2 fruit fly cellular contexts compared by ENCODE assay signal in the genomic region with DNA sequence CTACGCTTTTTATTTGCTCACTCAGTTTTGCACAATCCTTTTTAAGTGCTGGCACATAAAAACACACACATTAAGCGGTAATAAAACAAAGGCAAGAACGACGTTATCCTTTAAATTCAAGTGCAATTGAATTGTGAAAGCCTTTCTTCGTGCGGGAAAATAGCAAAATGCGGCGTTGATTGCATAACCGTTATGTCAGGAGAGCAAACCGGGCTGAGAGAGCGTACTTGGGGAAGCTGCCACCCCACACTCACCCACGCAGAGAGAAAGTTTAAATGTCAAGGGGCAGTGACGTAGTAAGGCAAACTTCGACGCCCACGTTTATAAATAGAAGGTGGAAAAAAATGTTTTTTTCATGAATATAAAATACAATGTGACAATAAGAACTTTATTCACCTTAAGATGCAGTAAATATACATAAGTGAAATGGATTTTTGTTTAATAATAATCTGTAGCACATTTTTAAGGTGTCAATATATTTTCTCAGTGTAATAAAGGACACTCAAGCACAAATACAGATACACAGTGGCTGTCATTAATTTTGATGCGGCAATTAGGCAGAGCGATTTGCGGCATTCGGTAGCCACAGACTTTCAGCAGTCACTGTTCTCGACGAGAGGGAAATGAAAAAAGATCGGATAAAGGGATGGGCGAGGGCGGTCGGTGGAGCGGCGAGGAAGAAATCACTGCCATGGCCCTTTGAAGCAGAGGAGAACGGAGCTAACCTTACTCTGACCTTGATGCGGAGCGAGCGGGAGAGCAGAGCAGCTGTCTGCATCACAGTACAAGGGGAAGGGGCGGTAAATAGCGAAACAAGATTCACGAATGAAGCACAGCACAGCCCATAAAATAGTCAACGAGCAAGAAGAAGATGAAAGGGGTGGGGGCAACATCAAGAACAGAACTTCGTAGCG.
A peak's percentile ranks its signal among the peaks of the same experiment; 100 is the strongest.
TF ChIP-seq lines count a peak whose summit lies in the region.

No protein-coding gene starts in this region.

TF ChIP-seq in whole organism, embryonic, 481 proteins besides CTCF, POLR2A, EP300 and RAD21 (continued from another document and continues in another):
- TF ChIP-seq TFAM (GFP tag; optimal IDR thresholded peaks at IDR 0.05; lab: Kevin White, UChicago) (no peak), Fer3 (tag; optimal IDR thresholded peaks at IDR 0.05; lab: Kevin White, UChicago) (peak; percentile 46), CG12071 (GFP tag; optimal IDR thresholded peaks at IDR 0.05; lab: Kevin White, UChicago) (no peak), pum (GFP tag; optimal IDR thresholded peaks at IDR 0.05; lab: Kevin White, UChicago) (peak; percentile 47), CG15269 (tag; optimal IDR thresholded peaks at IDR 0.05; lab: Kevin White, UChicago) (peak; percentile 59), Hand (GFP tag; optimal IDR thresholded peaks at IDR 0.05; lab: Kevin White, UChicago) (peak; percentile 60), CG8944 (GFP tag; optimal IDR thresholded peaks at IDR 0.05; lab: Kevin White, UChicago) (peak; percentile 9), CG7963 (GFP tag; IDR thresholded peaks at IDR 0.05; lab: Robert Waterston, UW; ENCODE audit: partially characterized antibody) (no peak), CG4820 (GFP tag; optimal IDR thresholded peaks at IDR 0.05; lab: Kevin White, UChicago) (peak; percentile 35), chinmo (GFP tag; IDR thresholded peaks at IDR 0.05; lab: Robert Waterston, UW; ENCODE audit: partially characterized antibody) (peak; percentile 90; the same call in 3 of the 4 replicates), Bgb (GFP tag; IDR thresholded peaks at IDR 0.05; lab: Robert Waterston, UW; ENCODE audit: partially characterized antibody) (no peak), Asciz (GFP tag; optimal IDR thresholded peaks at IDR 0.05; lab: Kevin White, UChicago) (peak; percentile 21), CG9727 (GFP tag; optimal IDR thresholded peaks at IDR 0.05; lab: Kevin White, UChicago) (peak; percentile 46), CG11247 (GFP tag; IDR thresholded peaks at IDR 0.05; lab: Robert Waterston, UW) (no peak), esg (GFP tag; conservative IDR thresholded peaks at IDR 0.05; lab: Robert Waterston, UW) (peak; percentile 36; the same call in 1 of the 2 replicates), jing (GFP tag; optimal IDR thresholded peaks at IDR 0.05; lab: Kevin White, UChicago) (no peak), CG4707 (GFP tag; optimal IDR thresholded peaks at IDR 0.05; lab: Kevin White, UChicago) (no peak), CG2199 (GFP tag; IDR thresholded peaks at IDR 0.05; lab: Robert Waterston, UW) (no peak), nmo (GFP tag; optimal IDR thresholded peaks at IDR 0.05; lab: Kevin White, UChicago) (peak; percentile 38), CG8290 (GFP tag; optimal IDR thresholded peaks at IDR 0.05; lab: Kevin White, UChicago) (no peak), CG8290 (tag; optimal IDR thresholded peaks at IDR 0.05; lab: Kevin White, UChicago) (peak in 1 of 2 experiments; percentile 42), luna (GFP tag; optimal IDR thresholded peaks at IDR 0.05; lab: Kevin White, UChicago) (no peak), CG14014 (GFP tag; IDR thresholded peaks at IDR 0.05; lab: Robert Waterston, UW) (peak; percentile 62; the same call in 1 of the 2 replicates), ind (GFP tag; optimal IDR thresholded peaks at IDR 0.05; lab: Kevin White, UChicago) (peak; percentile 25), dmrt11E (tag; optimal IDR thresholded peaks at IDR 0.05; lab: Kevin White, UChicago) (no peak), Deaf1 (tag; optimal IDR thresholded peaks at IDR 0.05; lab: Kevin White, UChicago) (peak; percentile 19), chif (GFP tag; optimal IDR thresholded peaks at IDR 0.05; lab: Kevin White, UChicago) (peak in 1 of 2 experiments; percentile 26), cg (GFP tag; optimal IDR thresholded peaks at IDR 0.05; lab: Kevin White, UChicago) (peak; percentile 16), jigr1 (GFP tag; IDR thresholded peaks at IDR 0.05; lab: Robert Waterston, UW) (no peak), Hmx (GFP tag; optimal IDR thresholded peaks at IDR 0.05; lab: Kevin White, UChicago) (peak; percentile 22), CG4424 (GFP tag; optimal IDR thresholded peaks at IDR 0.05; lab: Kevin White, UChicago) (peak; percentile 29), stc (GFP tag; IDR thresholded peaks at IDR 0.05; lab: Robert Waterston, UW) (peak; percentile 55), unc-4 (GFP tag; IDR thresholded peaks at IDR 0.05; lab: Robert Waterston, UW; ENCODE audit: partially characterized antibody) (no peak), CG12299 (tag; optimal IDR thresholded peaks at IDR 0.05; lab: Kevin White, UChicago) (peak; percentile 34), CG16815 (GFP tag; optimal IDR thresholded peaks at IDR 0.05; lab: Kevin White, UChicago) (peak; percentile 2), CG3838 (GFP tag; optimal IDR thresholded peaks at IDR 0.05; lab: Kevin White, UChicago) (no peak), inv (GFP tag; IDR thresholded peaks at IDR 0.05; lab: Robert Waterston, UW; ENCODE audit: partially characterized antibody) (no peak), twi (tag; optimal IDR thresholded peaks at IDR 0.05; lab: Kevin White, UChicago) (no peak), gce (GFP tag; IDR thresholded peaks at IDR 0.05; lab: Robert Waterston, UW) (no peak), CG12236 (GFP tag; optimal IDR thresholded peaks at IDR 0.05; lab: Kevin White, UChicago) (no peak), Jarid2 (GFP tag; optimal IDR thresholded peaks at IDR 0.05; lab: Kevin White, UChicago) (no peak), CG33557 (GFP tag; optimal IDR thresholded peaks at IDR 0.05; lab: Kevin White, UChicago) (no peak), CG2712 (tag; optimal IDR thresholded peaks at IDR 0.05; lab: Kevin White, UChicago) (peak; percentile 67), lmd (GFP tag; IDR thresholded peaks at IDR 0.05; lab: Robert Waterston, UW) (peak; percentile 34; the same call in 1 of the 2 replicates), aop (GFP tag; IDR thresholded peaks at IDR 0.05; lab: Robert Waterston, UW) (no peak), Med (GFP tag; lab: Kevin White, UChicago) (peak; percentile 72), CG31388 (GFP tag; optimal IDR thresholded peaks at IDR 0.05; lab: Kevin White, UChicago) (no peak), oc (tag; optimal IDR thresholded peaks at IDR 0.05; lab: Kevin White, UChicago) (no peak), Antp (GFP tag; optimal IDR thresholded peaks at IDR 0.05; lab: Kevin White, UChicago) (peak; percentile 8), lilli (GFP tag; optimal IDR thresholded peaks at IDR 0.05; lab: Kevin White, UChicago) (peak; percentile 50), hth (optimal IDR thresholded peaks at IDR 0.05; lab: Kevin White, UChicago) (no peak), CG11504 (tag; optimal IDR thresholded peaks at IDR 0.05; lab: Kevin White, UChicago) (peak; percentile 58), pb (GFP tag; optimal IDR thresholded peaks at IDR 0.05; lab: Kevin White, UChicago) (peak; percentile 1), dysf (GFP tag; IDR thresholded peaks at IDR 0.05; lab: Robert Waterston, UW) (peak; percentile 63; the same call in 2 of the 3 replicates), sisA (GFP tag; IDR thresholded peaks at IDR 0.05; lab: Robert Waterston, UW) (peak; percentile 51), Dip3 (GFP tag; optimal IDR thresholded peaks at IDR 0.05; lab: Kevin White, UChicago) (peak; percentile 59), ewg (GFP tag; optimal IDR thresholded peaks at IDR 0.05; lab: Kevin White, UChicago) (no peak), exex (tag; optimal IDR thresholded peaks at IDR 0.05; lab: Kevin White, UChicago) (peak; percentile 34), CG6175 (GFP tag; IDR thresholded peaks at IDR 0.05; lab: Robert Waterston, UW) (0 out of 3 replicates have a peak, but pooled peaks have one; percentile 21)

TF ChIP-seq in whole organism, prepupa, 60 proteins besides CTCF, POLR2A, EP300 and RAD21 (continued from another document):
- TF ChIP-seq CG3919 (GFP tag; optimal IDR thresholded peaks at IDR 0.05; lab: Kevin White, UChicago) = peak; percentile 48
- TF ChIP-seq Sox14 (GFP tag; optimal IDR thresholded peaks at IDR 0.05; lab: Kevin White, UChicago) = peak; percentile 34
- TF ChIP-seq Hr4 (GFP tag; optimal IDR thresholded peaks at IDR 0.05; lab: Kevin White, UChicago) = peak; percentile 38
- peak; percentile 62 for TF ChIP-seq CG8632 (GFP tag; optimal IDR thresholded peaks at IDR 0.05; lab: Kevin White, UChicago)
- TF ChIP-seq CG6792 (GFP tag; optimal IDR thresholded peaks at IDR 0.05; lab: Kevin White, UChicago) = peak; percentile 39
- peak; percentile 59 for TF ChIP-seq Met (GFP tag; optimal IDR thresholded peaks at IDR 0.05; lab: Kevin White, UChicago)
- peak; percentile 14 for TF ChIP-seq Ets21C (GFP tag; optimal IDR thresholded peaks at IDR 0.05; lab: Kevin White, UChicago)
- no peak; the same call in 2 of the 3 replicates for TF ChIP-seq CG8119 (GFP tag; IDR thresholded peaks at IDR 0.05; lab: Robert Waterston, UW)
- peak; percentile 42 for TF ChIP-seq CG9139 (GFP tag; optimal IDR thresholded peaks at IDR 0.05; lab: Kevin White, UChicago)
- TF ChIP-seq OdsH (GFP tag; optimal IDR thresholded peaks at IDR 0.05; lab: Kevin White, UChicago) = peak; percentile 53
- no peak for TF ChIP-seq CG6854 (GFP tag; optimal IDR thresholded peaks at IDR 0.05; lab: Kevin White, UChicago)
- peak; percentile 56 for TF ChIP-seq CG10631 (GFP tag; optimal IDR thresholded peaks at IDR 0.05; lab: Kevin White, UChicago)
- no peak for TF ChIP-seq Eip93F (GFP tag; optimal IDR thresholded peaks at IDR 0.05; lab: Kevin White, UChicago)
